Worm (Caenorhabditis elegans) whole organism, L3 larva: Measurements from ENCODE around the gene T03G11.10.

Experiments used
- ZK546.5 ChIP-seq: sonication (generic microtip); optimal IDR thresholded peaks from 2 replicates; lab custom pipeline; 2017; ENCODE audit warnings: missing biosample characterization, missing genetic modification characterization
- aly-2 ChIP-seq: fragments of 150-350 bp; optimal IDR thresholded peaks from 2 replicates; lab custom pipeline; 2014; ENCODE audit warnings: missing biosample characterization, missing genetic modification characterization
- ama-1 ChIP-seq: fragments of 150-350 bp; optimal IDR thresholded peaks from 2 replicates; lab custom pipeline; 2018
- ceh-16 ChIP-seq: sonication (generic microtip); optimal IDR thresholded peaks from 2 replicates; lab custom pipeline; 2017; ENCODE audit warnings: missing biosample characterization, missing genetic modification characterization
- ceh-28 ChIP-seq: fragments of 150-350 bp; optimal IDR thresholded peaks from 2 replicates; lab custom pipeline; 2014; ENCODE audit warnings: missing biosample characterization, missing genetic modification reagents, missing genetic modification characterization
- ceh-82 ChIP-seq: fragments of 150-350 bp; optimal IDR thresholded peaks from 2 replicates; lab custom pipeline; 2014; ENCODE audit warnings: missing biosample characterization, missing genetic modification characterization
- ceh-9 ChIP-seq: sonication (generic microtip); optimal IDR thresholded peaks from 2 replicates; lab custom pipeline; 2018; ENCODE audit warnings: missing biosample characterization, missing genetic modification characterization
- daf-12 ChIP-seq: fragments of 150-350 bp; optimal IDR thresholded peaks from 2 replicates; lab custom pipeline; 2014; ENCODE audit warnings: missing biosample characterization, missing genetic modification reagents, missing genetic modification characterization
- egl-27 ChIP-seq: sonication (generic microtip); optimal IDR thresholded peaks from 4 replicates; lab custom pipeline; 2017; ENCODE audit warnings: missing biosample characterization, missing genetic modification reagents, missing genetic modification characterization
- egl-5 ChIP-seq: fragments of 150-350 bp; optimal IDR thresholded peaks from 2 replicates; lab custom pipeline; 2017; ENCODE audit warnings: missing biosample characterization, missing genetic modification reagents, missing genetic modification characterization, inconsistent platforms
- elt-1 ChIP-seq: fragments of 150-350 bp; optimal IDR thresholded peaks from 2 replicates; lab custom pipeline; 2014; ENCODE audit warnings: missing biosample characterization, missing genetic modification characterization
- elt-2 ChIP-seq: sonication (generic microtip); optimal IDR thresholded peaks from 2 replicates; lab custom pipeline; 2016; ENCODE audit warnings: missing genetic modification reagents, mild to moderate bottlenecking, missing genetic modification characterization, missing compliant biosample characterization
- fkh-2 ChIP-seq: fragments of 150-350 bp; optimal IDR thresholded peaks from 2 replicates; lab custom pipeline; 2014; ENCODE audit warnings: missing biosample characterization, missing genetic modification reagents, missing genetic modification characterization
- fos-1 ChIP-seq: fragments of 150-350 bp; optimal IDR thresholded peaks from 2 replicates; lab custom pipeline; 2014; ENCODE audit warnings: missing biosample characterization, missing genetic modification characterization
- lin-15B ChIP-seq: fragments of 150-350 bp; optimal IDR thresholded peaks from 2 replicates; lab custom pipeline; 2014; ENCODE audit warnings: missing biosample characterization, missing genetic modification characterization
- lin-39 ChIP-seq: fragments of 150-350 bp; optimal IDR thresholded peaks from 2 replicates; lab custom pipeline; 2018; ENCODE audit warnings: missing biosample characterization, missing genetic modification reagents, missing genetic modification characterization
- lsy-12 ChIP-seq: sonication (generic microtip); optimal IDR thresholded peaks from 2 replicates; lab custom pipeline; 2016; ENCODE audit warnings: mild to moderate bottlenecking, missing genetic modification characterization, missing compliant biosample characterization
- mdl-1 ChIP-seq: fragments of 150-350 bp; optimal IDR thresholded peaks from 2 replicates; lab custom pipeline; 2014; ENCODE audit warnings: missing biosample characterization, missing genetic modification characterization
- mml-1 ChIP-seq: fragments of 150-350 bp; sonication (generic microtip); optimal IDR thresholded peaks from 3 replicates; lab custom pipeline; 2014; ENCODE audit warnings: missing biosample characterization, missing genetic modification characterization
- nfya-1 ChIP-seq: sonication (generic microtip); optimal IDR thresholded peaks from 2 replicates; lab custom pipeline; 2017; ENCODE audit warnings: missing genetic modification characterization, mild to moderate bottlenecking, missing compliant biosample characterization, antibody characterized with exemption, moderate library complexity; ENCODE audit not compliant: insufficient read depth
- nhr-11 ChIP-seq: fragments of 150-350 bp; optimal IDR thresholded peaks from 2 replicates; lab custom pipeline; 2014; ENCODE audit warnings: missing biosample characterization, missing genetic modification characterization
- nhr-23 ChIP-seq: fragments of 150-350 bp; optimal IDR thresholded peaks from 2 replicates; lab custom pipeline; 2014; ENCODE audit warnings: missing biosample characterization, missing genetic modification reagents, missing genetic modification characterization
- nhr-237 ChIP-seq: fragments of 150-350 bp; optimal IDR thresholded peaks from 2 replicates; lab custom pipeline; 2014; ENCODE audit warnings: missing biosample characterization, missing genetic modification characterization
- nhr-25 ChIP-seq: sonication (generic microtip); optimal IDR thresholded peaks from 2 replicates; lab custom pipeline; 2017; ENCODE audit warnings: missing biosample characterization, missing genetic modification characterization
- nhr-67 ChIP-seq: fragments of 150-350 bp; optimal IDR thresholded peaks from 2 replicates; lab custom pipeline; 2014; ENCODE audit warnings: missing biosample characterization, missing genetic modification characterization
- pha-4 ChIP-seq: fragments of 150-350 bp; optimal IDR thresholded peaks from 2 replicates; lab custom pipeline; 2014; ENCODE audit warnings: missing biosample characterization, missing genetic modification reagents, missing genetic modification characterization
- sea-2 ChIP-seq: fragments of 150-350 bp; sonication (generic microtip); optimal IDR thresholded peaks from 4 replicates; lab custom pipeline; 2014; ENCODE audit warnings: missing biosample characterization, missing genetic modification reagents, missing genetic modification characterization
- skn-1 ChIP-seq: fragments of 150-350 bp; optimal IDR thresholded peaks from 2 replicates; lab custom pipeline; 2014; ENCODE audit warnings: missing biosample characterization, missing genetic modification characterization
- tbx-2 ChIP-seq: sonication (generic microtip); optimal IDR thresholded peaks from 2 replicates; lab custom pipeline; 2016; ENCODE audit warnings: mild to moderate bottlenecking, missing genetic modification characterization, missing compliant biosample characterization
- unc-39 ChIP-seq: sonication (generic microtip); optimal IDR thresholded peaks from 4 replicates; lab custom pipeline; 2017; ENCODE audit warnings: missing biosample characterization, missing genetic modification characterization
- unc-62 ChIP-seq: fragments of 150-350 bp; sonication (generic microtip); optimal IDR thresholded peaks from 4 replicates; lab custom pipeline; 2014; ENCODE audit warnings: missing biosample characterization, missing genetic modification reagents, missing genetic modification characterization
- zag-1 ChIP-seq: fragments of 150-350 bp; optimal IDR thresholded peaks from 2 replicates; lab custom pipeline; 2014; ENCODE audit warnings: missing biosample characterization, missing genetic modification characterization
- ztf-11 ChIP-seq: fragments of 150-350 bp; optimal IDR thresholded peaks from 2 replicates; lab custom pipeline; 2014; ENCODE audit warnings: missing biosample characterization, missing genetic modification characterization
- ztf-4 ChIP-seq: fragments of 150-350 bp; optimal IDR thresholded peaks from 2 replicates; lab custom pipeline; 2014; ENCODE audit warnings: missing biosample characterization, missing genetic modification characterization

T03G11.10 gene

DNA sequence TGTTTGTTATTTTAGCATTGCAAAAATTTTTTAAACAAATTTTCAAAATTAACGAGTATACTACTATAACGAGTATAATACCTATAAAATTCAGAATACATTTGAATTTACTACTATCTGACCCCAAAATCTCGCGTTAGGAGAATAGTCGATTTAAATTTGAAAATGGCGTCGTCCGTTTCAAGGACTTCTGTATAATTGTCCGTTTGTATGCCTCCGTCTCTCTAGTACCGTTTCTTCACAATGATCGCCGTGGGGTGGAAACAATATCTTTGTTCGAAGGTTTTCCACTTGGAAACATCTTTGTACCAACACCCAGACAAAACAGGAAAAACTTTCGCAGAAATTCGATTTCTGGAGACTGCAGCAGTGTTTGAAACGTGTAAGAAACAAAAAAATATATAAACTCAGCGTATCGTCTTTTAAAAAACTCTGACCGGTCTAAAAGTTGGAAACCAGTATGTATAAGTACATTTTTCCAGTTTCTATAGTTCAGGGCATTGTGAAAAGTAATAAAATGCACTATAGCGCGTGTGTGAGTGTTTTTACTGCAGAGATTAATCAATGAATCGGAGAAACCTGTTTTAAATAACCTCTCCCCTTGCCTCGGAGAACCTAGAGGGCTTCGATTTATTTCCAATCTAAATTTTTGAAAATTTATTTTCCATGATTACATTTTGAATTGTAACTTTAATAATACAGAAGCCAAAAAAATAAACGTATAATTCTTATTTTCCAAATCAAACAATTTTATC, 33.1 kb downstream of the T03G11.10 start:
- TF ChIP-seq fos-1 (tag; lab: Kevin White, UChicago) = no peak
- no peak for TF ChIP-seq nhr-237 (tag; lab: Kevin White, UChicago)
- no peak for TF ChIP-seq nhr-23
- peak; percentile 8 for TF ChIP-seq elt-1 (tag; lab: Kevin White, UChicago)
- TF ChIP-seq unc-39 (tag; lab: Kevin White, UChicago) = no peak
- no peak for TF ChIP-seq zag-1 (tag; lab: Kevin White, UChicago)
- TF ChIP-seq nhr-25 = peak; percentile 57
- no peak for TF ChIP-seq egl-27
- no peak for TF ChIP-seq lin-15B (tag; lab: Kevin White, UChicago)
- TF ChIP-seq aly-2 (tag; lab: Kevin White, UChicago) = no peak
- TF ChIP-seq sea-2 (GFP tag; lab: Kevin White, UChicago) = no peak

DNA sequence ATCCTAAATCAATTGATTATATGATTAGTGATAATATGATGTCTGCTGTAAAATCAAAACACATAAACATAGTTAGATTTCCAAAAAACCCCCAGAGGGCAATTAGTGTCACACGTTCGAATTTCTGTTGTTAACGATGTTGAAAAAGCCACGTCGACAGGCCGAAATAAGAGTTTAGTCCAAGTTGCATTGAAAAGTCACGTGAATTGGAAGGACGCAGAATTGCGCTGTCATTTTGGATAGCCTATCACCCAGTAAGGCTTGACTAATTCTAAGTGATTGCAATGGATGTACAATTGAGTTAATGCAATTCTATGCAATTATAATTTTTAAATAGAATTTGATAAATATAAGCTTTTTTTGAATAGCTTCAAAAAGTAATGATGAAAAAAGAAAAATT, 35.4 kb downstream of the T03G11.10 start:
- peak; percentile 0 for TF ChIP-seq ama-1 (lab: Kevin White, UChicago)
- TF ChIP-seq sea-2 (GFP tag; lab: Kevin White, UChicago) = no peak
- TF ChIP-seq nhr-25 = peak; percentile 24

DNA sequence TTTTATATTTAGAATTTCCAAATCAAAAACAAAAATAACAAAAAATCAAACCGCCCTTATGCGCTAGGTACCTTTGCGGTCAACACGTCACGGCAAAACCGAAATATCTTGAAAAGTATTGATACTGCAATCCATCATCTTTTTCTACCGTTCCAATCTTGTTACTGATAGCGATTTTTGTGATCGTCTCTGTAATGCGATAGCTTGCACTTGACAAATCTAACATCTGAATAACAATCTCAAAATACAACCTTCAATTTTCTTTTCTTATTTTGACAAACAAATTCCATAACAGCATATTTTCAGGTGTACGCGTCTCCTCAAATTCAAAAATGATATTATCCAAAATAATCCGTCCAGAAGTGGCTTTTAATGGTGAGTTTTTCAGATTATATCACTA, 37.0 kb downstream of the T03G11.10 start, which contains the start of gene tbc-7:
Gene tbc-7, plus strand, starts transcription at position 301 of the 400 bp plus-strand sequence.
- TF ChIP-seq lsy-12 (no peak), ceh-9 (tag; lab: Kevin White, UChicago) (no peak), ztf-11 (tag; lab: Kevin White, UChicago) (no peak), ztf-4 (no peak), ceh-28 (no peak), egl-5 (tag; lab: Kevin White, UChicago) (no peak), skn-1 (tag; lab: Kevin White, UChicago) (no peak), mml-1 (tag; lab: Kevin White, UChicago) (no peak), lin-39 (tag; lab: Kevin White, UChicago) (no peak)

DNA sequence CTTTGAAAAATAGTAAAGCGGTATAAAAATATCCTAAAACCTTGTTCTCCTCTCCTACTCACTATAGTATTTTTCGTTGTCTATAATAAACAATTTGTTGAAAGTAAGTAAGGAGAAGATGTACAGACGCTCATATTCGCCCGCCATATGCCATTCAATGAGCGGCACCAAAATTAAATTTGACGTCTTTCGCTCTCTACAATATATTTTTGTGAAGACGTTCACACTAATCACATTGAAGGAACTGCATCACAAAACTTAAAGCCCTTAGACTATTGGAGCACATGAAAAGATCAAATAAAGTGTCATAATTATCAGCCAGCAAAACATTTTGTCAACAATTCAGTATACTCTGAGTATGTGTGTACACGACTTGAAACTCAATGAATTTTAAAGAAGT, 39.2 kb downstream of the T03G11.10 start:
- TF ChIP-seq lin-39 (tag; lab: Kevin White, UChicago) (no peak), daf-12 (tag; lab: Kevin White, UChicago) (no peak), lin-15B (tag; lab: Kevin White, UChicago) (no peak), aly-2 (tag; lab: Kevin White, UChicago) (no peak), elt-1 (tag; lab: Kevin White, UChicago) (no peak), unc-62 (no peak), ceh-82 (tag; lab: Kevin White, UChicago) (no peak), sea-2 (GFP tag; lab: Kevin White, UChicago) (no peak), fkh-2 (tag; lab: Kevin White, UChicago) (no peak), nhr-237 (tag; lab: Kevin White, UChicago) (no peak), lsy-12 (no peak), ama-1 (lab: Kevin White, UChicago) (no peak)

DNA sequence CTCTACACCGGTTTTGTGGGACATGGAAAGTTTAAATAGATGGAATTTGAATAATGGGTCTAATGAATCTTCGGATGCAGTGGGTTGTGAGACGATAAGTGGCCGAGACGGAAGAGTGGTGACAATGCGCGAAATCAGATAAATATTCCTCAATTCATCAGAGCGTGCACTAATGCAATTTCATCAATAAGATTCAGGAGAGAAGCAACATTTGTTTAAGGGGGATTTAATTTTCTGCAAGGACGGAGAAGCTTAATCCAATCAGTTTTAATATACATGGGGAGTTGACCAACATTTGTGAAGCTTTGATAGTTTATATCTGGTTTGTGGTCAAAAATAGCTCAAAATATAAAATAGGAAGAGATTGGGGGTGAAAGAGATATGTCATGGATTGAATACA, 41.5 kb downstream of the T03G11.10 start:
- TF ChIP-seq nhr-11 (tag; lab: Kevin White, UChicago) (no peak), ztf-11 (tag; lab: Kevin White, UChicago) (no peak), nhr-67 (no peak), nfya-1 (tag; lab: Kevin White, UChicago) (no peak), mdl-1 (tag; lab: Kevin White, UChicago) (no peak), nhr-237 (tag; lab: Kevin White, UChicago) (no peak), egl-5 (tag; lab: Kevin White, UChicago) (no peak), fos-1 (tag; lab: Kevin White, UChicago) (no peak), ZK546.5 (tag; lab: Kevin White, UChicago) (no peak), elt-2 (no peak), lin-15B (tag; lab: Kevin White, UChicago) (no peak), ceh-16 (tag; lab: Kevin White, UChicago) (no peak), lin-39 (tag; lab: Kevin White, UChicago) (no peak), pha-4 (tag; lab: Kevin White, UChicago) (no peak), ceh-28 (no peak), aly-2 (tag; lab: Kevin White, UChicago) (no peak), unc-39 (tag; lab: Kevin White, UChicago) (no peak), tbx-2 (tag; lab: Kevin White, UChicago) (no peak)
